Fruit fly (Drosophila melanogaster): ENCODE data around the gene ATPsynCF6.

Gene ATPsynCF6

dm6 chr3R:23355829-23356738, at the start of gene ATPsynCF6, which contains the start of gene Sec13:
TSS of gene ATPsynCF6 (minus strand) at chr3R:23356064.
TSS of gene Sec13 (plus strand) at chr3R:23356278.
- TF ChIP-seq noc (tag; optimal IDR thresholded peaks at IDR 0.05) = peak; percentile 40

- no peak for TF ChIP-seq noc (tag; optimal IDR thresholded peaks at IDR 0.05)
Observed at dm6 chr3R:23405209-23405608, 49.3 kb upstream of the ATPsynCF6 start, which contains the start of gene Ir94e. TSS of gene Ir94e (plus strand) at chr3R:23405509.

- TF ChIP-seq noc (tag; optimal IDR thresholded peaks at IDR 0.05) = no peak
Observed at dm6 chr3R:23403628-23404027, 47.8 kb upstream of the ATPsynCF6 start, which contains the start of gene CG17380. TSS of gene CG17380 (minus strand) at chr3R:23403728.

dm6 chr3R:23402508-23402907, 46.6 kb upstream of the ATPsynCF6 start, which contains the start of gene Ir94d:
TSS of gene Ir94d (plus strand) at chr3R:23402808.
- TF ChIP-seq noc (tag; optimal IDR thresholded peaks at IDR 0.05) = no peak

dm6 chr3R:23401519-23401918, 45.7 kb upstream of the ATPsynCF6 start:
- TF ChIP-seq noc (tag; optimal IDR thresholded peaks at IDR 0.05) = no peak

- TF ChIP-seq noc (tag; optimal IDR thresholded peaks at IDR 0.05) = no peak
Observed at dm6 chr3R:23399679-23400078, 43.8 kb upstream of the ATPsynCF6 start.

dm6 chr3R:23398979-23399378, 43.1 kb upstream of the ATPsynCF6 start:
- no peak for TF ChIP-seq noc (tag; optimal IDR thresholded peaks at IDR 0.05)

dm6 chr3R:23396548-23397294, 40.9 kb upstream of the ATPsynCF6 start:
- TF ChIP-seq noc (tag; optimal IDR thresholded peaks at IDR 0.05) = no peak

dm6 chr3R:23395720-23396119, 39.9 kb upstream of the ATPsynCF6 start:
- no peak for TF ChIP-seq noc (tag; optimal IDR thresholded peaks at IDR 0.05)

dm6 chr3R:23393507-23393906, 37.6 kb upstream of the ATPsynCF6 start:
- TF ChIP-seq noc (tag; optimal IDR thresholded peaks at IDR 0.05) = no peak

dm6 chr3R:23392235-23392634, 36.4 kb upstream of the ATPsynCF6 start:
- no peak for TF ChIP-seq noc (tag; optimal IDR thresholded peaks at IDR 0.05)

dm6 chr3R:23390769-23391309, 35.0 kb upstream of the ATPsynCF6 start:
- TF ChIP-seq noc (tag; optimal IDR thresholded peaks at IDR 0.05) = no peak

- no peak for TF ChIP-seq noc (tag; optimal IDR thresholded peaks at IDR 0.05)
Observed at dm6 chr3R:23388798-23389197, 32.9 kb upstream of the ATPsynCF6 start, which contains the start of gene CG31515. TSS of gene CG31515 (minus strand) at chr3R:23388898.

- TF ChIP-seq noc (tag; optimal IDR thresholded peaks at IDR 0.05) = no peak
Observed at dm6 chr3R:23386907-23387306, 31.0 kb upstream of the ATPsynCF6 start.

dm6 chr3R:23386021-23386457, 30.2 kb upstream of the ATPsynCF6 start:
- TF ChIP-seq noc (tag; optimal IDR thresholded peaks at IDR 0.05) = no peak
